Worm (Caenorhabditis elegans) whole organism, midembryonic: Measurements from ENCODE around the gene col-158.

ENCODE experiments used
- T22C8.4 ChIP-seq: fragments of 200-800 bp; sonication (Bioruptor generic); IDR thresholded peaks from 2 replicates; pipeline ENCODE4 v1.3.6; 2022; ENCODE audit warnings: missing genetic modification characterization, missing compliant biosample characterization
- cog-1 ChIP-seq: sonication (generic microtip); optimal IDR thresholded peaks from 2 replicates; lab custom pipeline; 2016; ENCODE audit warnings: missing genetic modification characterization, missing compliant biosample characterization
- flt-1 ChIP-seq: fragments of 200-800 bp; sonication (Bioruptor generic); IDR thresholded peaks from 2 replicates; pipeline ENCODE4 v1.3.6; 2022; ENCODE audit warnings: missing genetic modification characterization, missing compliant biosample characterization
- klf-2 ChIP-seq: fragments of 200-800 bp; sonication (Bioruptor generic); conservative IDR thresholded peaks from 2 replicates; pipeline ENCODE4 v1.3.6; 2022; ENCODE audit warnings: missing genetic modification reagents, missing genetic modification characterization, missing compliant biosample characterization
- ref-1 ChIP-seq: fragments of 200-800 bp; sonication (Bioruptor generic); conservative IDR thresholded peaks from 2 replicates; pipeline ENCODE4 v1.3.6; 2022; ENCODE audit warnings: missing genetic modification reagents, missing genetic modification characterization, missing compliant biosample characterization
- ztf-23 ChIP-seq: fragments of 200-800 bp; sonication (Bioruptor generic); IDR thresholded peaks from 2 replicates; pipeline ENCODE4 v1.3.6; 2022; ENCODE audit warnings: missing genetic modification reagents, missing genetic modification characterization, missing compliant biosample characterization
- ztf-29 ChIP-seq: fragments of 200-800 bp; sonication (Bioruptor generic); IDR thresholded peaks from 2 replicates; pipeline ENCODE4 v1.3.6; 2022; ENCODE audit warnings: missing genetic modification reagents, missing genetic modification characterization, missing compliant biosample characterization

DNA sequence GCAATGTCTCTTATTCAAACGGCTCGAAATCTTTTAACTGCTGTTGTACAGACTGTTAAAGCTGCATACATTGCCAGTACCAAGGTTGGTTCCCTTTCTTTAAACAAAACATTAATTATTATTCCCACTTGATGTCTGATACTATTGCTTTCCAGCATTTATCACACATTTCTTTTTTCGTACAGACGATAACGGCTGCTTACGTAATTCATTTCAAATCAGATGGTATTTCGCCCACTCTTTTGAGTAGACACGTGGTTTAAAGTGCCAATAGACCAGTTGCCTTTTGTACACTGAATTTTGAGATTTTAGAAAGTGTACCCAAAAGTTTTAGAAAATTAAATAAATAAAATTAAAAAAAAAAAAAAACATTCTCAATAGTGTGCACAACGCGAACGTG lies 20.0 kb downstream of the col-158 start:
- TF ChIP-seq klf-2 (GFP tag; lab: Robert Waterston, UW) (no peak), cog-1 (no peak), flt-1 (no peak), T22C8.4 (no peak), ref-1 (no peak), ztf-23 (GFP tag; lab: Robert Waterston, UW) (no peak), ztf-29 (no peak)
